Fruit fly (Drosophila melanogaster) whole organism, embryonic: ENCODE data around the gene Tyler.

ENCODE experiments used
- Adf1 ChIP-seq: fragments of 200-800 bp; sonication (Bioruptor generic); IDR thresholded peaks from 2 replicates; pipeline ENCODE4 v1.3.6; 2022; ENCODE audit warnings: missing biosample characterization, missing genetic modification characterization
- BEAF-32 ChIP-seq: fragments of 200-800 bp; sonication (Bioruptor generic); optimal IDR thresholded peaks from 3 replicates; lab custom pipeline; 2017; ENCODE audit warnings: missing biosample characterization, missing genetic modification characterization, mild to moderate bottlenecking, moderate library complexity, missing genetic modification reagents
- CG12659 ChIP-seq: fragments of 200-800 bp; sonication (Bioruptor generic); optimal IDR thresholded peaks from 3 replicates; lab custom pipeline; 2017; ENCODE audit warnings: mild to moderate bottlenecking, missing biosample characterization, missing genetic modification reagents, missing genetic modification characterization
- CG12769 ChIP-seq: fragments of 200-800 bp; sonication (Bioruptor generic); optimal IDR thresholded peaks from 2 replicates; lab custom pipeline; 2019; ENCODE audit warnings: missing biosample characterization, mild to moderate bottlenecking, missing genetic modification characterization, moderate library complexity
- CG13894 ChIP-seq: fragments of 200-800 bp; sonication (Bioruptor generic); optimal IDR thresholded peaks from 3 replicates; lab custom pipeline; 2018; ENCODE audit warnings: missing biosample characterization, mild to moderate bottlenecking, missing genetic modification characterization, moderate library complexity
- CG14441 ChIP-seq: fragments of 200-800 bp; sonication (Bioruptor generic); IDR thresholded peaks from 2 replicates; pipeline ENCODE4 v1.3.6; 2022; ENCODE audit warnings: missing biosample characterization, missing genetic modification characterization
- CG15696 ChIP-seq: fragments of 200-800 bp; sonication (Bioruptor generic); optimal IDR thresholded peaks from 2 replicates; lab custom pipeline; 2019; ENCODE audit warnings: missing biosample characterization, mild to moderate bottlenecking, missing genetic modification characterization, moderate library complexity
- CG32772 ChIP-seq: fragments of 200-800 bp; sonication (Bioruptor generic); IDR thresholded peaks from 2 replicates; pipeline ENCODE4 v1.3.6; 2022; ENCODE audit warnings: missing biosample characterization, missing genetic modification characterization
- CG3838 ChIP-seq: fragments of 200-800 bp; sonication (Bioruptor generic); optimal IDR thresholded peaks from 3 replicates; lab custom pipeline; 2016; ENCODE audit warnings: missing biosample characterization, missing genetic modification characterization
- CG43689 ChIP-seq: fragments of 200-800 bp; sonication (Bioruptor generic); IDR thresholded peaks from 2 replicates; pipeline ENCODE4 v1.3.6; 2022; ENCODE audit warnings: missing biosample characterization, missing genetic modification characterization
- CG4424 ChIP-seq: fragments of 200-800 bp; sonication (Bioruptor generic); optimal IDR thresholded peaks from 3 replicates; lab custom pipeline; 2016; ENCODE audit warnings: missing biosample characterization, missing genetic modification characterization
- CG6683 ChIP-seq: fragments of 200-800 bp; sonication (Bioruptor generic); optimal IDR thresholded peaks from 2 replicates; lab custom pipeline; 2017; ENCODE audit warnings: missing biosample characterization, mild to moderate bottlenecking, missing genetic modification characterization, missing genetic modification reagents
- CG8478 ChIP-seq: fragments of >200 bp; optimal IDR thresholded peaks from 2 replicates; lab custom pipeline; 2018
- D19A ChIP-seq: fragments of 200-800 bp; optimal IDR thresholded peaks from 3 replicates; lab custom pipeline; 2019; ENCODE audit warnings: missing biosample characterization, mild to moderate bottlenecking, missing genetic modification characterization, moderate library complexity
- Dbx ChIP-seq: fragments of 200-800 bp; sonication (Bioruptor generic); IDR thresholded peaks from 3 replicates; pipeline ENCODE4 v1.3.6; 2022; ENCODE audit warnings: missing biosample characterization, missing genetic modification characterization
- Hmx ChIP-seq: fragments of 200-800 bp; sonication (Bioruptor generic); optimal IDR thresholded peaks from 2 replicates; lab custom pipeline; 2016; ENCODE audit warnings: missing biosample characterization, missing genetic modification characterization
- Hr39 ChIP-seq: fragments of >200 bp; optimal IDR thresholded peaks from 2 replicates; lab custom pipeline; 2017
- Hr78 ChIP-seq, 2 experiments: fragments of 200-800 bp in 1 of 2; fragments of >200 bp in 1 of 2; sonication (Bioruptor generic) in 1 of 2; optimal IDR thresholded peaks; 2 replicates each; lab custom pipeline; 2017 to 2019; ENCODE audit warnings: missing biosample characterization in 2 of 2, missing genetic modification characterization in 2 of 2, mild to moderate bottlenecking in 1 of 2, moderate library complexity in 1 of 2
- Hsf ChIP-seq: fragments of 200-800 bp; sonication (Bioruptor generic); optimal IDR thresholded peaks from 3 replicates; lab custom pipeline; 2016; ENCODE audit warnings: missing biosample characterization, missing genetic modification characterization
- MBD-R2 ChIP-seq: fragments of 200-800 bp; sonication (Bioruptor generic); IDR thresholded peaks from 2 replicates; pipeline ENCODE4 v1.3.6; 2022; ENCODE audit warnings: missing biosample characterization, missing genetic modification characterization
- NC2β ChIP-seq: fragments of 200-800 bp; sonication (Bioruptor generic); optimal IDR thresholded peaks from 2 replicates; lab custom pipeline; 2016; ENCODE audit warnings: missing biosample characterization, missing genetic modification characterization
- Ravus ChIP-seq: fragments of 200-800 bp; sonication (Bioruptor generic); IDR thresholded peaks from 2 replicates; pipeline ENCODE4 v1.3.6; 2022; ENCODE audit warnings: missing biosample characterization, missing genetic modification characterization
- Scr ChIP-seq: fragments of 200-800 bp; sonication (Bioruptor generic); IDR thresholded peaks from 2 replicates; pipeline ENCODE4 v1.3.6; 2022; ENCODE audit warnings: missing biosample characterization, missing genetic modification characterization; ENCODE audit not compliant: partially characterized antibody
- Sin3A ChIP-seq: fragments of >200 bp; optimal IDR thresholded peaks from 2 replicates; lab custom pipeline; 2018
- amos ChIP-seq: fragments of 200-800 bp; sonication (Bioruptor generic); IDR thresholded peaks from 2 replicates; pipeline ENCODE4 v1.3.6; 2022; ENCODE audit warnings: missing biosample characterization, missing genetic modification characterization; ENCODE audit not compliant: partially characterized antibody
- bbx ChIP-seq: fragments of 200-800 bp; sonication (Bioruptor generic); IDR thresholded peaks from 2 replicates; pipeline ENCODE4 v1.3.6; 2022; ENCODE audit warnings: missing biosample characterization, missing genetic modification characterization; ENCODE audit not compliant: partially characterized antibody
- ci ChIP-seq: fragments of 200-800 bp; sonication (Bioruptor generic); IDR thresholded peaks from 3 replicates; pipeline ENCODE4 v1.3.6; 2022; ENCODE audit warnings: missing biosample characterization, missing genetic modification characterization
- croc ChIP-seq: fragments of 200-800 bp; sonication (Bioruptor generic); conservative IDR thresholded peaks from 3 replicates; pipeline ENCODE4 v1.3.6; 2022; ENCODE audit warnings: missing biosample characterization, missing genetic modification characterization
- crp ChIP-seq, 2 experiments: fragments of 200-800 bp; sonication (Bioruptor generic); optimal IDR thresholded peaks; 2 replicates in 1 of 2; 3 replicates in 1 of 2; lab custom pipeline; 2017; ENCODE audit warnings: missing biosample characterization in 2 of 2, missing genetic modification characterization in 2 of 2, mild to moderate bottlenecking in 1 of 2, moderate library complexity in 1 of 2
- disco-r ChIP-seq: fragments of 200-800 bp; sonication (Bioruptor generic); optimal IDR thresholded peaks from 2 replicates; lab custom pipeline; 2016; ENCODE audit warnings: missing biosample characterization, missing genetic modification characterization
- dysf ChIP-seq: fragments of 200-800 bp; sonication (Bioruptor generic); IDR thresholded peaks from 3 replicates; pipeline ENCODE4 v1.3.6; 2022; ENCODE audit warnings: missing biosample characterization, missing genetic modification characterization
- esg ChIP-seq: fragments of 200-800 bp; sonication (Bioruptor generic); conservative IDR thresholded peaks from 2 replicates; pipeline ENCODE4 v1.3.6; 2022; ENCODE audit warnings: missing biosample characterization, missing genetic modification characterization
- fd3F ChIP-seq: fragments of 200-800 bp; sonication (Bioruptor generic); optimal IDR thresholded peaks from 2 replicates; lab custom pipeline; 2018; ENCODE audit warnings: missing biosample characterization, mild to moderate bottlenecking, missing genetic modification characterization, moderate library complexity
- grn ChIP-seq: fragments of 200-800 bp; sonication (Bioruptor generic); optimal IDR thresholded peaks from 3 replicates; lab custom pipeline; 2017; ENCODE audit warnings: missing biosample characterization, missing genetic modification characterization
- inv ChIP-seq: fragments of 200-800 bp; sonication (Bioruptor generic); IDR thresholded peaks from 2 replicates; pipeline ENCODE4 v1.3.6; 2022; ENCODE audit warnings: missing biosample characterization, missing genetic modification characterization; ENCODE audit not compliant: partially characterized antibody
- lov ChIP-seq, 2 experiments: fragments of 200-800 bp in 1 of 2; fragments of >200 bp in 1 of 2; sonication (Bioruptor generic) in 1 of 2; IDR thresholded peaks in 1 of 2; optimal IDR thresholded peaks in 1 of 2; 2 replicates in 1 of 2; 3 replicates in 1 of 2; pipeline versions ENCODE4 v1.3.6 to Lab custom; 2017 to 2022; ENCODE audit warnings: missing biosample characterization in 1 of 2, missing genetic modification characterization in 1 of 2
- org-1 ChIP-seq: fragments of 200-800 bp; sonication (Bioruptor generic); optimal IDR thresholded peaks from 2 replicates; lab custom pipeline; 2017; ENCODE audit warnings: missing biosample characterization, missing genetic modification characterization
- peb ChIP-seq: fragments of 200-800 bp; sonication (Bioruptor generic); IDR thresholded peaks from 2 replicates; pipeline ENCODE4 v1.3.6; 2022; ENCODE audit warnings: missing biosample characterization, missing genetic modification characterization
- psq ChIP-seq: fragments of 200-800 bp; sonication (Bioruptor generic); optimal IDR thresholded peaks from 2 replicates; lab custom pipeline; 2017; ENCODE audit warnings: missing biosample characterization, missing genetic modification characterization
- pzg ChIP-seq: fragments of 200-800 bp; sonication (Bioruptor generic); optimal IDR thresholded peaks from 3 replicates; lab custom pipeline; 2018; ENCODE audit warnings: missing biosample characterization, mild to moderate bottlenecking, missing genetic modification characterization, moderate library complexity
- ro ChIP-seq: fragments of 200-800 bp; sonication (Bioruptor generic); IDR thresholded peaks from 2 replicates; pipeline ENCODE4 v1.3.6; 2022; ENCODE audit warnings: missing biosample characterization, missing genetic modification characterization
- shn ChIP-seq: fragments of 200-800 bp; sonication (Bioruptor generic); optimal IDR thresholded peaks from 3 replicates; lab custom pipeline; 2016; ENCODE audit warnings: missing biosample characterization, missing genetic modification characterization
- sqz ChIP-seq: fragments of 200-800 bp; sonication (Bioruptor generic); optimal IDR thresholded peaks from 3 replicates; lab custom pipeline; 2018; ENCODE audit warnings: missing biosample characterization, mild to moderate bottlenecking, missing genetic modification characterization
- tgo ChIP-seq: fragments of 200-800 bp; sonication (Bioruptor generic); IDR thresholded peaks from 3 replicates; pipeline ENCODE4 v1.3.6; 2022; ENCODE audit warnings: missing biosample characterization, missing genetic modification characterization
- ttk ChIP-seq: fragments of 200-800 bp; sonication (Bioruptor generic); IDR thresholded peaks from 2 replicates; pipeline ENCODE4 v2.1.2; 2022; ENCODE audit warnings: missing biosample characterization, missing genetic modification characterization
- twi ChIP-seq: fragments of 200-800 bp; optimal IDR thresholded peaks from 2 replicates; lab custom pipeline; 2019; ENCODE audit warnings: missing biosample characterization, mild to moderate bottlenecking, missing genetic modification characterization, moderate library complexity
- usp ChIP-seq: fragments of >200 bp; optimal IDR thresholded peaks from 2 replicates; lab custom pipeline; 2017; ENCODE audit warnings: missing biosample characterization, missing genetic modification characterization
- wek ChIP-seq: fragments of 200-800 bp; sonication (Bioruptor generic); optimal IDR thresholded peaks from 3 replicates; lab custom pipeline; 2018; ENCODE audit warnings: missing biosample characterization, mild to moderate bottlenecking, missing genetic modification characterization, moderate library complexity
- zen2 ChIP-seq: fragments of 200-800 bp; sonication (Bioruptor generic); IDR thresholded peaks from 3 replicates; pipeline ENCODE4 v1.3.6; 2022; ENCODE audit warnings: missing biosample characterization, missing genetic modification characterization; ENCODE audit not compliant: partially characterized antibody
- zf30C ChIP-seq: fragments of 200-800 bp; sonication (Bioruptor generic); optimal IDR thresholded peaks from 3 replicates; lab custom pipeline; 2018; ENCODE audit warnings: missing biosample characterization, mild to moderate bottlenecking, missing genetic modification characterization

Gene Tyler

dm6 chrX:19651757-19652419, 40.6 kb downstream of the Tyler start, which contains the start of the genes Ranbp21 and Elys (continued):
- TF ChIP-seq grn (GFP tag; lab: Kevin White, UChicago) (no peak), Adf1 (no peak), CG12769 (tag; lab: Kevin White, UChicago) (no peak), ro (GFP tag; lab: Robert Waterston, UW) (no peak), wek (GFP tag; lab: Kevin White, UChicago) (no peak), esg (peak; percentile 47; the same call in 1 of the 2 replicates), disco-r (GFP tag; lab: Kevin White, UChicago) (peak; percentile 12), psq (GFP tag; lab: Kevin White, UChicago) (no peak), BEAF-32 (peak; percentile 74), fd3F (GFP tag; lab: Kevin White, UChicago) (peak; percentile 3), CG15696 (tag; lab: Kevin White, UChicago) (no peak), tgo (GFP tag; lab: Robert Waterston, UW) (peak; percentile 44; the same call in 1 of the 3 replicates), CG13894 (tag; lab: Kevin White, UChicago) (no peak), CG3838 (no peak), Hsf (peak; percentile 69), bbx (GFP tag; lab: Robert Waterston, UW) (0 out of 2 replicates have a peak, but pooled peaks have one; percentile 12), Hr78 (GFP tag; optimal IDR thresholded peaks at IDR 0.05; lab: Kevin White, UChicago) (no peak), org-1 (GFP tag; lab: Kevin White, UChicago) (no peak), crp (GFP tag; optimal IDR thresholded peaks at IDR 0.05; lab: Kevin White, UChicago) (peak in 1 of 2 experiments; percentile 38), CG4424 (no peak), lov (optimal IDR thresholded peaks at IDR 0.05; lab: Kevin White, UChicago) (no peak), lov (GFP tag; IDR thresholded peaks at IDR 0.05; lab: Robert Waterston, UW) (no peak), ttk (GFP tag; lab: Robert Waterston, UW) (peak; percentile 51; the same call in 1 of the 2 replicates), dysf (GFP tag; lab: Robert Waterston, UW) (peak; percentile 55), Sin3A (peak; percentile 95), Hmx (GFP tag; lab: Kevin White, UChicago) (no peak), croc (GFP tag; lab: Robert Waterston, UW) (no peak), CG43689 (GFP tag; lab: Robert Waterston, UW) (no peak; the same call in 1 of the 2 replicates), Dbx (peak; percentile 72), Scr (GFP tag; lab: Robert Waterston, UW) (peak; percentile 50), CG6683 (GFP tag; lab: Kevin White, UChicago) (no peak), MBD-R2 (peak; percentile 68), usp (no peak), ci (GFP tag; lab: Robert Waterston, UW) (peak; percentile 56; the same call in 1 of the 3 replicates), twi (no peak), NC2β (GFP tag; lab: Kevin White, UChicago) (peak; percentile 29), amos (peak; percentile 55; the same call in 1 of the 2 replicates), peb (GFP tag; lab: Robert Waterston, UW) (no peak), Hr39 (lab: Kevin White, UChicago) (no peak), shn (GFP tag; lab: Kevin White, UChicago) (peak; percentile 65), CG32772 (peak; percentile 68), inv (GFP tag; lab: Robert Waterston, UW) (peak; percentile 45; the same call in 1 of the 2 replicates), Ravus (GFP tag; lab: Robert Waterston, UW) (no peak), zf30C (no peak), pzg (GFP tag; lab: Kevin White, UChicago) (peak; percentile 55), D19A (tag; lab: Kevin White, UChicago) (no peak), CG14441 (GFP tag; lab: Robert Waterston, UW) (peak; percentile 55; the same call in 1 of the 2 replicates), sqz (GFP tag; lab: Kevin White, UChicago) (no peak), zen2 (GFP tag; lab: Robert Waterston, UW) (no peak), CG8478 (lab: Kevin White, UChicago) (no peak), CG12659 (peak; percentile 69)
